Worm (Caenorhabditis elegans) whole organism, L2 larva: Measurements from ENCODE around the gene str-14.

Experiments used
- dmd-4 ChIP-seq: sonication (generic microtip); optimal IDR thresholded peaks from 2 replicates; lab custom pipeline; 2017; ENCODE audit warnings: missing biosample characterization, missing genetic modification characterization
- lin-13 ChIP-seq: fragments of 150-350 bp; optimal IDR thresholded peaks from 2 replicates; lab custom pipeline; 2014; ENCODE audit warnings: missing biosample characterization, missing genetic modification reagents, missing genetic modification characterization
- lsy-2 ChIP-seq, 2 experiments: fragments of 150-350 bp in 1 of 2; sonication (generic microtip) in 1 of 2; optimal IDR thresholded peaks; 2 replicates each; lab custom pipeline; 2014 to 2017; ENCODE audit warnings: missing biosample characterization in 2 of 2, missing genetic modification characterization in 2 of 2
- mab-5 ChIP-seq: fragments of 150-350 bp; optimal IDR thresholded peaks from 2 replicates; lab custom pipeline; 2014; ENCODE audit warnings: missing biosample characterization, missing genetic modification characterization
- nhr-129 ChIP-seq: fragments of 150-350 bp; optimal IDR thresholded peaks from 2 replicates; lab custom pipeline; 2014; ENCODE audit warnings: missing biosample characterization, missing genetic modification characterization
- nhr-23 ChIP-seq: fragments of 150-350 bp; optimal IDR thresholded peaks from 2 replicates; lab custom pipeline; 2014; ENCODE audit warnings: missing biosample characterization, missing genetic modification reagents, missing genetic modification characterization
- nhr-6 ChIP-seq: fragments of 150-350 bp; optimal IDR thresholded peaks from 2 replicates; lab custom pipeline; 2014; ENCODE audit warnings: missing biosample characterization, missing genetic modification characterization
- peb-1 ChIP-seq: fragments of 150-350 bp; optimal IDR thresholded peaks from 2 replicates; lab custom pipeline; 2014; ENCODE audit warnings: missing biosample characterization, missing genetic modification characterization
- ztf-11 ChIP-seq: sonication (generic microtip); optimal IDR thresholded peaks from 2 replicates; lab custom pipeline; 2017; ENCODE audit warnings: missing biosample characterization, missing genetic modification characterization

DNA sequence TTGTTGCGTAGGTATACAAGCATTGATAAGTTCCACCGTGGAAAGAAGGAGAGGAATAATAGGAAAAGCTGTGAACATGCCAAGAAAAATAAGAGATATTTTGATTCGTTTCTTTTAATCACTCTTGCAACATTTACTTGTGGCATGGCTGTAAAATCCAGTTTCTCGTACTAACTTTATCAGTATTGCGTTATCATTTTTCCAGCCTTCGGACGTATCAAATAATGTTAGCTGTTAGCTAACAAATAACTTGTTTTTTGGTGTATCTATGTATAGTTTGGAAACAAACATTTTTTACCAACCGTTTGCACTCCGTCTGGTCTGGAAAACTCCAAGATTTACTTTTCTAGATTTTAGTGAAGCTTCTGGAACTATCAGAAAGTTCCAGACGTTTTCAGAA lies 21.5 kb downstream of the str-14 start, which contains the start of gene clec-234:
- TF ChIP-seq mab-5 (no peak), lsy-2 (tag; optimal IDR thresholded peaks at IDR 0.05; lab: Kevin White, UChicago) (no peak), nhr-129 (tag; lab: Kevin White, UChicago) (no peak), nhr-23 (tag; lab: Kevin White, UChicago) (no peak), nhr-6 (tag; lab: Kevin White, UChicago) (no peak), ztf-11 (tag; lab: Kevin White, UChicago) (no peak), lin-13 (GFP tag; lab: Kevin White, UChicago) (no peak), peb-1 (no peak), dmd-4 (tag; lab: Kevin White, UChicago) (no peak)
